Worm (Caenorhabditis elegans): ENCODE measurements around the gene ugt-57.

ugt-57 gene

DNA sequence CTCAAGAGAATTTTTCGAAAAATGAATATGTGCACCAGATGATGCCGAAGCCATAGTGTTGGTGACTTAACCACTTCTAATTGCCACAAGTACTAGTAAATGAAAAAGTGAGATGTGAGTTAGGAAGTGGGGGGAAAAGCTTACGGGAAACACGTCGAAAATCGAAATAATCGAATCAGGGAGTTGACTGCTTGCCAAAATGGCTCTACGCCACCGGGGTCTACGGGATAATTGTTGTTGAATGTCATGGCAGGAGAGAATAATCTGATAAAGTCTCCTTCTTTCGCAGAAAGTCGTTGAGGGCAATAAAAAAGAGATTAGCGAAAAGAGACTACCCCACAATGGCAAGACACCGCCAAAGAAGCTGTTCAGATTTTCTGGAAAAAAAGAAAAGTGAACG lies 27.7 kb upstream of the ugt-57 start:
- TF ChIP-seq unc-62 (GFP tag; optimal IDR thresholded peaks at IDR 0.05) (no peak), fos-1 (tag; optimal IDR thresholded peaks at IDR 0.05) (no peak), skn-1 (tag; optimal IDR thresholded peaks at IDR 0.05) (no peak), lin-11 (tag; optimal IDR thresholded peaks at IDR 0.05) (no peak), C34F6.9 (tag; optimal IDR thresholded peaks at IDR 0.05) (no peak), nhr-6 (tag; optimal IDR thresholded peaks at IDR 0.05) (no peak), R02D3.7 (tag; optimal IDR thresholded peaks at IDR 0.05) (no peak), zag-1 (tag; optimal IDR thresholded peaks at IDR 0.05) (no peak), F13H6.1 (tag; optimal IDR thresholded peaks at IDR 0.05) (no peak), gmeb-1 (tag; optimal IDR thresholded peaks at IDR 0.05) (no peak), nhr-237 (tag; optimal IDR thresholded peaks at IDR 0.05) (no peak), dmd-4 (tag; optimal IDR thresholded peaks at IDR 0.05) (no peak), sma-9 (GFP tag; optimal IDR thresholded peaks at IDR 0.05) (no peak), sma-9 (tag; optimal IDR thresholded peaks at IDR 0.05) (no peak), nhr-77 (tag; optimal IDR thresholded peaks at IDR 0.05) (no peak), nhr-10 (tag; optimal IDR thresholded peaks at IDR 0.05) (no peak), mdl-1 (tag; optimal IDR thresholded peaks at IDR 0.05) (no peak), ceh-82 (tag; optimal IDR thresholded peaks at IDR 0.05) (no peak)

DNA sequence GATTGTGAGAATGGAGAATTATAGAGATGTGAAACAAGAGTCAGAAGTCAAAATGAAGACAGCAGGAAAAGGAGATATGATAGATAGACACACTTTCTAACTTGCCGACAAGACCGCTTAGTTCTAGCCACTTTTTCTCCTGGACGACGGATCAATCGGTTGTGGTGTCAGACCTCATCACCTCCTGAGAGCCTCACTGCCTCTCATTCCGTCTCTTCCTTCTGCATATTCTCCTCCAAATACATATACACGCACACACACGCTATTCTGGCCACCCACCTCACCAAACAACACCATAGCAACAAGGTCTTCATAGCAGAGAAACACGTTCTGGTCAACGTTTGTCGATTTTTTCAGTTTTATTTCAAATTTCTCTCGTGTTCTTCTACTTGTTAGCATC lies 24.5 kb upstream of the ugt-57 start, which contains the start of gene F01E11.3:
TSS of gene F01E11.3 (plus strand) at position 301 of the 400 bp plus-strand sequence.
- TF ChIP-seq nhr-6 (tag; optimal IDR thresholded peaks at IDR 0.05), result no peak
- TF ChIP-seq dmd-4 (tag; optimal IDR thresholded peaks at IDR 0.05), result no peak
- no peak for TF ChIP-seq unc-55 (GFP tag; optimal IDR thresholded peaks at IDR 0.05)
- TF ChIP-seq lin-39 (tag; optimal IDR thresholded peaks at IDR 0.05), result no peak
- TF ChIP-seq nhr-21 (tag; optimal IDR thresholded peaks at IDR 0.05), result no peak
- TF ChIP-seq nhr-23 (tag; optimal IDR thresholded peaks at IDR 0.05), result no peak
- no peak for TF ChIP-seq nhr-77 (tag; optimal IDR thresholded peaks at IDR 0.05)
- TF ChIP-seq lin-13 (GFP tag; optimal IDR thresholded peaks at IDR 0.05), result no peak
- no peak for TF ChIP-seq mbf-1 (tag; optimal IDR thresholded peaks at IDR 0.05)
- no peak for TF ChIP-seq C34F6.9 (tag; optimal IDR thresholded peaks at IDR 0.05)
- TF ChIP-seq zag-1 (tag; optimal IDR thresholded peaks at IDR 0.05), result no peak
- no peak for TF ChIP-seq ZK546.5 (tag; optimal IDR thresholded peaks at IDR 0.05)
- no peak for TF ChIP-seq fos-1 (tag; optimal IDR thresholded peaks at IDR 0.05)
- TF ChIP-seq crh-2 (tag; optimal IDR thresholded peaks at IDR 0.05), result no peak
- TF ChIP-seq sma-9 (GFP tag; optimal IDR thresholded peaks at IDR 0.05), result no peak
- TF ChIP-seq sma-9 (tag; optimal IDR thresholded peaks at IDR 0.05), result no peak
- no peak for TF ChIP-seq ztf-11 (tag; optimal IDR thresholded peaks at IDR 0.05)
- TF ChIP-seq nhr-12 (tag; optimal IDR thresholded peaks at IDR 0.05), result no peak

DNA sequence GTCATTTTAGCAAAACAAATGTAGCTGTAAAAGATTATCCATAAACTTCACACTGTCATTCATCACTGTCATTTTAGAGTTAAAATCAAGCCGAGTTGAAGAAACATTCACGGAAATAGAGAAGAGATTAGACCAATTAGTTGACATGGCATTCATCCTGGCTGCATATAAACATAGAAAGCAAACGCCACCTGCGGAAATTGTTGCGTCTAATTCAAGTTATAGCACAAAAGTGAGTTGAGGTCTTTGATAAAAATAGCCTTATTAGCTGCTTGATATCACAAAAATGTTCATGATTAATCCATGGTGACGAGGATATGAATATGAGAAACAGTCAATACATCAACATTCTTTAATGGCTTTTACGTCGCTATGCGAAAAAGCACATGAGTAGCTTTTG lies 23.0 kb upstream of the ugt-57 start:
- TF ChIP-seq ztf-11 (tag; optimal IDR thresholded peaks at IDR 0.05) (no peak), mab-5 (tag; optimal IDR thresholded peaks at IDR 0.05) (no peak), mdl-1 (tag; optimal IDR thresholded peaks at IDR 0.05) (no peak), aly-2 (tag; optimal IDR thresholded peaks at IDR 0.05) (no peak)

DNA sequence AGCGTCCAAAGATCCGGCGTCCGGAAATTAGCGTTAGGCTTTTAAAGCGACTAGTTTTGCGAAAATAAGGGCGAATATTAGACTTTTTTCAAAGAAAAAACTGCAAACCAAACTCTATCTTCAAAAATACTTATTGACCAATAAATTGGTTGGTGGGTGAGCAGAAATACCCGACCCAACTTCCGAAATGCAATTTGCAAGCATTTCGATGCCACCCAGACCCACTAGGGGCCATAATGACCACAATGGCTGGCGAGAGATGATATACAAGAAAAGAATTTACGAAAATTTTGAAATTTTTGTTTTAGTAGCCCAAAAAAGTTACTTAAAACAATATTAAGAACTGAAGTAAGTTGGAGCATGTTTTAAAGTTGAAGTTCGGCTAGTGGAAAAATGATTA lies 21.4 kb upstream of the ugt-57 start:
- TF ChIP-seq crh-2 (tag; optimal IDR thresholded peaks at IDR 0.05) (no peak), blmp-1 (tag; optimal IDR thresholded peaks at IDR 0.05; ENCODE audit: insufficient read depth) (no peak), skn-1 (tag; optimal IDR thresholded peaks at IDR 0.05) (no peak), nhr-77 (tag; optimal IDR thresholded peaks at IDR 0.05) (no peak), fos-1 (tag; optimal IDR thresholded peaks at IDR 0.05) (no peak), aly-2 (tag; optimal IDR thresholded peaks at IDR 0.05) (no peak), nhr-12 (tag; optimal IDR thresholded peaks at IDR 0.05) (no peak), R02D3.7 (tag; optimal IDR thresholded peaks at IDR 0.05) (no peak), ZK546.5 (tag; optimal IDR thresholded peaks at IDR 0.05) (no peak), elt-1 (tag; optimal IDR thresholded peaks at IDR 0.05) (no peak), peb-1 (tag; optimal IDR thresholded peaks at IDR 0.05) (no peak), egl-27 (tag; optimal IDR thresholded peaks at IDR 0.05) (no peak), ztf-1 (GFP tag; conservative IDR thresholded peaks at IDR 0.05) (no peak), alr-1 (tag; optimal IDR thresholded peaks at IDR 0.05) (no peak), ceh-82 (tag; optimal IDR thresholded peaks at IDR 0.05) (no peak), elt-3 (tag; optimal IDR thresholded peaks at IDR 0.05) (no peak), ceh-16 (tag; optimal IDR thresholded peaks at IDR 0.05) (no peak)
